Fruit fly (Drosophila melanogaster): ENCODE data around the gene Septin1.

The Septin1 gene

DNA sequence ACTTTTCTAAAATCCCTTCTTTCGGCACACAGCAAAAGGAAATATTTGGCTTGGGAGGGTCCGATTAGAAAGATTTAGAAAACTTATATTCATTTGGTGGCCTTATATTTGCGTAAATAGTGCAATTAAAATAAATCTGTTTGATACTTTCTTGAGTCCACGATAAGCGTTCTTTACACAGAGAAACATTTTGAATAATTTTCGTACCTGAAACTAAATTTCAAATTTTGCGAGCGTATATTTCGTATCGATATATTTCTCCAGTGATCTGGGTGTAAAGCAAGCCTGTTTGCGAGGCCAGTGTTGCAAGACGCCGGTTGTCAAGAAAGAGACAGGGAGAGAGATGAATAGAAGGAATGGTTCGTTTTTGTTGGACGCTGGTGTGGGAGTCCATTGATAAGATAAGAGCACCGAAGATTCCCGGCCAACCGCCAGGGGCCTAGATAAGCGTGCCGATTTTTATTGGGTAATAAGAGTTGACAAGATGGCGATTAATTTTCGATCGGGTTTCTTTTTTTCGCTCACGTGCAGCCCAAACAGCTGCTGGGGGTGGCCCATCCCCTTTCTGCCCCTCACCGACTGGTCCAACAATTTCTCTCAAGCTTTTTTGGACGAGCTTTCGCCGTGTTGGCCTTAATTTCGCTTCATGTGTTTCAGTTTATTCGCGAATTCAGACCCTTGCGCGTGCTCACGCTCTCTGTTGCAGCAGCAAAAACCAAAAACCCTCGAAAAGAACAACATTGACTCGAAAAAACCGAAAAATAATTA is 15.8 kb downstream of the Septin1 start, which contains the start of gene slgA (continued):
- peak; percentile 33; the same call in 1 of the 2 replicates for TF ChIP-seq CG2129 (GFP tag; IDR thresholded peaks at IDR 0.05; ENCODE audit: partially characterized antibody)
- peak; percentile 54 for TF ChIP-seq CG13894 (tag; optimal IDR thresholded peaks at IDR 0.05)
- 0 out of 3 replicates have a peak, but pooled peaks have one; percentile 16 for TF ChIP-seq CG14050 (GFP tag; IDR thresholded peaks at IDR 0.05)
- TF ChIP-seq repo (GFP tag; optimal IDR thresholded peaks at IDR 0.05) = no peak
- peak; percentile 31 for TF ChIP-seq Mad (GFP tag; optimal IDR thresholded peaks at IDR 0.05)
- TF ChIP-seq CG16863 (GFP tag; optimal IDR thresholded peaks at IDR 0.05) = no peak
- TF ChIP-seq hkb (optimal IDR thresholded peaks at IDR 0.05) = no peak
- no peak for TF ChIP-seq hkb (GFP tag; IDR thresholded peaks at IDR 0.05)
- peak; percentile 24 for TF ChIP-seq CG4820 (GFP tag; optimal IDR thresholded peaks at IDR 0.05)
- TF ChIP-seq Dref (GFP tag; IDR thresholded peaks at IDR 0.05) = peak; percentile 82
- TF ChIP-seq shn (GFP tag; optimal IDR thresholded peaks at IDR 0.05) = peak; percentile 25
- peak; percentile 87 for TF ChIP-seq E2f2 (GFP tag; IDR thresholded peaks at IDR 0.05)
- TF ChIP-seq cwo (GFP tag; optimal IDR thresholded peaks at IDR 0.05) = peak; percentile 93
- peak; percentile 48 for TF ChIP-seq CHES-1-like (GFP tag; optimal IDR thresholded peaks at IDR 0.05)
- peak; percentile 43 for TF ChIP-seq jumu (GFP tag; optimal IDR thresholded peaks at IDR 0.05)
- peak; percentile 82 for TF ChIP-seq sens (GFP tag)
- peak; percentile 37 for TF ChIP-seq grn (GFP tag; optimal IDR thresholded peaks at IDR 0.05)
- peak; percentile 85 for TF ChIP-seq Ets65A (GFP tag)
- TF ChIP-seq Bgb (GFP tag; IDR thresholded peaks at IDR 0.05; ENCODE audit: partially characterized antibody) = peak; percentile 70
- TF ChIP-seq Abd-B (GFP tag; optimal IDR thresholded peaks at IDR 0.05) = no peak
- TF ChIP-seq CG16779 (GFP tag; IDR thresholded peaks at IDR 0.05) = no peak
- TF ChIP-seq crol (GFP tag; IDR thresholded peaks at IDR 0.05) = peak; percentile 83
- peak; percentile 14 for TF ChIP-seq az2 (GFP tag; optimal IDR thresholded peaks at IDR 0.05)
- no peak for TF ChIP-seq CG10565 (GFP tag; optimal IDR thresholded peaks at IDR 0.05)
- TF ChIP-seq chif (GFP tag; optimal IDR thresholded peaks at IDR 0.05) = peak; percentile 5 to 29
- TF ChIP-seq Doc3 (GFP tag; IDR thresholded peaks at IDR 0.05; ENCODE audit: partially characterized antibody) = peak; percentile 52; the same call in 1 of the 3 replicates
- TF ChIP-seq CG1792 (GFP tag; optimal IDR thresholded peaks at IDR 0.05) = no peak
- peak; percentile 70; the same call in 2 of the 3 replicates for TF ChIP-seq knrl (GFP tag; IDR thresholded peaks at IDR 0.05; ENCODE audit: partially characterized antibody)
- TF ChIP-seq CG10543 (GFP tag; optimal IDR thresholded peaks at IDR 0.05) = peak; percentile 42
- peak; percentile 47 for TF ChIP-seq lilli (GFP tag; optimal IDR thresholded peaks at IDR 0.05)
- peak; percentile 78 for TF ChIP-seq HmgZ (tag; optimal IDR thresholded peaks at IDR 0.05)
- TF ChIP-seq eyg (GFP tag; optimal IDR thresholded peaks at IDR 0.05) = no peak
- TF ChIP-seq Xbp1 (GFP tag; optimal IDR thresholded peaks at IDR 0.05) = peak; percentile 38
- TF ChIP-seq CG3847 (GFP tag; IDR thresholded peaks at IDR 0.05) = peak; percentile 47; the same call in 1 of the 2 replicates
- no peak for TF ChIP-seq Hsf (GFP tag; optimal IDR thresholded peaks at IDR 0.05)
- TF ChIP-seq NC2β (GFP tag; optimal IDR thresholded peaks at IDR 0.05) = peak; percentile 48
- TF ChIP-seq CG4617 (GFP tag; optimal IDR thresholded peaks at IDR 0.05; ENCODE audit: borderline replicate concordance) = no peak
- peak; percentile 1 for TF ChIP-seq CG16815 (GFP tag; optimal IDR thresholded peaks at IDR 0.05)
- peak; percentile 63 for TF ChIP-seq CG12659 (GFP tag; optimal IDR thresholded peaks at IDR 0.05)
- peak; percentile 16 for TF ChIP-seq CG4424 (GFP tag; optimal IDR thresholded peaks at IDR 0.05)
- TF ChIP-seq Ptx1 (GFP tag; IDR thresholded peaks at IDR 0.05) = peak; percentile 7; the same call in 1 of the 2 replicates
- TF ChIP-seq CG3995 (GFP tag; optimal IDR thresholded peaks at IDR 0.05) = peak; percentile 70
- peak; percentile 49 for TF ChIP-seq lab (GFP tag; optimal IDR thresholded peaks at IDR 0.05)
- TF ChIP-seq CG14710 (tag; optimal IDR thresholded peaks at IDR 0.05) = peak; percentile 59
- TF ChIP-seq al (GFP tag; IDR thresholded peaks at IDR 0.05) = peak; percentile 25; the same call in 1 of the 2 replicates
- peak; percentile 68; the same call in 1 of the 3 replicates for TF ChIP-seq CG11456 (GFP tag; IDR thresholded peaks at IDR 0.05)
- TF ChIP-seq CG7271 (tag; optimal IDR thresholded peaks at IDR 0.05) = no peak
- peak; percentile 74 for TF ChIP-seq Antp (GFP tag; optimal IDR thresholded peaks at IDR 0.05)
- no peak for TF ChIP-seq CTCF (GFP tag; optimal IDR thresholded peaks at IDR 0.05)
- peak; percentile 34 for TF ChIP-seq CG8944 (GFP tag; optimal IDR thresholded peaks at IDR 0.05)

Measured in whole organism, embryonic.